Fruit fly (Drosophila melanogaster) whole organism, wandering third instar larva: ENCODE data around the gene CG15337.

ENCODE experiments used
- Abd-B ChIP-seq: fragments of >200 bp; optimal IDR thresholded peaks from 2 replicates; lab custom pipeline; 2017; ENCODE audit warnings: missing biosample characterization, missing genetic modification characterization
- CG9705 ChIP-seq: fragments of 200-800 bp; sonication (Bioruptor generic); optimal IDR thresholded peaks from 2 replicates; lab custom pipeline; 2018; ENCODE audit warnings: missing biosample characterization, mild to moderate bottlenecking, missing genetic modification characterization
- CrebA ChIP-seq: fragments of 200-800 bp; sonication (Bioruptor generic); optimal IDR thresholded peaks from 2 replicates; lab custom pipeline; 2016; ENCODE audit warnings: missing biosample characterization, mild to moderate bottlenecking, missing genetic modification characterization, borderline replicate concordance
- Dif ChIP-seq: fragments of 200-275, 200-300 bp; sonication (Bioruptor generic); optimal IDR thresholded peaks from 2 replicates; lab custom pipeline; 2018; ENCODE audit warnings: missing biosample characterization, missing genetic modification characterization; ENCODE audit not compliant: partially characterized antibody
- GATAd ChIP-seq: sonication (Bioruptor generic); optimal IDR thresholded peaks from 2 replicates; lab custom pipeline; 2016; ENCODE audit warnings: missing biosample characterization, missing genetic modification characterization
- HLH106 ChIP-seq: fragments of 200-800 bp; optimal IDR thresholded peaks from 3 replicates; lab custom pipeline; 2019; ENCODE audit warnings: missing biosample characterization, mild to moderate bottlenecking, missing genetic modification characterization, moderate library complexity
- Hnf4 ChIP-seq: fragments of 200-800 bp; sonication (Bioruptor generic); optimal IDR thresholded peaks from 2 replicates; lab custom pipeline; 2016; ENCODE audit warnings: missing biosample characterization, mild to moderate bottlenecking, missing genetic modification characterization
- Hr78 ChIP-seq: fragments of >200 bp; optimal IDR thresholded peaks from 2 replicates; lab custom pipeline; 2017; ENCODE audit warnings: missing biosample characterization, missing genetic modification characterization
- Hr83 ChIP-seq: fragments of 200-300 bp; sonication (Bioruptor generic); optimal IDR thresholded peaks from 2 replicates; lab custom pipeline; 2016; ENCODE audit warnings: missing biosample characterization, mild to moderate bottlenecking, missing genetic modification characterization, moderate library complexity; ENCODE audit not compliant: poor library complexity, severe bottlenecking
- Jra ChIP-seq: sonication (Bioruptor generic); optimal IDR thresholded peaks from 2 replicates; lab custom pipeline; 2016; ENCODE audit warnings: missing biosample characterization, missing genetic modification characterization
- N ChIP-seq: fragments of >200 bp; optimal IDR thresholded peaks from 2 replicates; lab custom pipeline; 2018; ENCODE audit warnings: missing biosample characterization, missing external identifiers, missing genetic modification characterization
- OdsH ChIP-seq: fragments of 200-800 bp; sonication (Bioruptor generic); optimal IDR thresholded peaks from 2 replicates; lab custom pipeline; 2016; ENCODE audit warnings: missing biosample characterization, mild to moderate bottlenecking, missing genetic modification characterization
- Rel ChIP-seq, 2 experiments: fragments of 200-800 bp; sonication (Bioruptor generic) in 1 of 2; optimal IDR thresholded peaks; 2 replicates in 1 of 2; 3 replicates in 1 of 2; lab custom pipeline; 2016 to 2019; ENCODE audit warnings: mild to moderate bottlenecking in 2 of 2, missing biosample characterization in 2 of 2, missing genetic modification characterization in 2 of 2, moderate library complexity in 1 of 2
- br ChIP-seq: fragments of 200-800 bp; sonication (Bioruptor generic); optimal IDR thresholded peaks from 2 replicates; lab custom pipeline; 2016; ENCODE audit warnings: missing biosample characterization, missing genetic modification characterization
- brk ChIP-seq: fragments of 200-800 bp; sonication (Bioruptor generic); optimal IDR thresholded peaks from 2 replicates; lab custom pipeline; 2016; ENCODE audit warnings: missing biosample characterization, mild to moderate bottlenecking, missing genetic modification characterization
- dl ChIP-seq, 2 experiments: fragments of 175-275, 200-275 bp in 1 of 2; fragments of 200-275 bp in 1 of 2; sonication (Bioruptor generic); optimal IDR thresholded peaks; lab custom pipeline; 2018; ENCODE audit warnings: mild to moderate bottlenecking in 2 of 2, missing biosample characterization in 2 of 2, missing genetic modification characterization in 2 of 2, moderate library complexity in 2 of 2; ENCODE audit not compliant: partially characterized antibody in 2 of 2, insufficient read depth in 1 of 2
- ey ChIP-seq: fragments of 200-800 bp; sonication (Bioruptor generic); optimal IDR thresholded peaks from 2 replicates; lab custom pipeline; 2016; ENCODE audit warnings: missing biosample characterization, missing genetic modification characterization
- foxo ChIP-seq, 2 experiments: fragments of 200-800 bp; sonication (Bioruptor generic); optimal IDR thresholded peaks; 2 replicates in 1 of 2; 3 replicates in 1 of 2; lab custom pipeline; 2016 to 2017; ENCODE audit warnings: missing biosample characterization in 2 of 2, missing genetic modification characterization in 2 of 2
- fru ChIP-seq: fragments of 200-800 bp; sonication (Bioruptor generic); optimal IDR thresholded peaks from 3 replicates; lab custom pipeline; 2016; ENCODE audit warnings: missing biosample characterization, mild to moderate bottlenecking, missing genetic modification characterization
- h ChIP-seq: fragments of 200-800 bp; sonication (Bioruptor generic); optimal IDR thresholded peaks from 3 replicates; lab custom pipeline; 2016; ENCODE audit warnings: missing biosample characterization, mild to moderate bottlenecking, missing genetic modification characterization
- jim ChIP-seq: fragments of 175-275, 200-325 bp; sonication (Bioruptor generic); optimal IDR thresholded peaks from 2 replicates; lab custom pipeline; 2016; ENCODE audit warnings: missing biosample characterization, mild to moderate bottlenecking, missing genetic modification characterization
- lola ChIP-seq: fragments of >200 bp; optimal IDR thresholded peaks from 2 replicates; lab custom pipeline; 2017; ENCODE audit warnings: missing biosample characterization, missing genetic modification characterization
- pan ChIP-seq: fragments of >200 bp; optimal IDR thresholded peaks from 2 replicates; lab custom pipeline; 2017
- psq ChIP-seq: fragments of 200-800 bp; sonication (Bioruptor generic); optimal IDR thresholded peaks from 3 replicates; lab custom pipeline; 2017; ENCODE audit warnings: missing biosample characterization, mild to moderate bottlenecking, missing genetic modification characterization, moderate library complexity
- rgr ChIP-seq: fragments of 200-800 bp; sonication (Bioruptor generic); optimal IDR thresholded peaks from 3 replicates; lab custom pipeline; 2016; ENCODE audit warnings: missing biosample characterization, mild to moderate bottlenecking, missing genetic modification characterization
- sage ChIP-seq: fragments of 200-800 bp; sonication (Bioruptor generic); optimal IDR thresholded peaks from 2 replicates; lab custom pipeline; 2016; ENCODE audit warnings: missing biosample characterization, mild to moderate bottlenecking, missing genetic modification characterization
- sv ChIP-seq: fragments of 200-800 bp; sonication (Bioruptor generic); optimal IDR thresholded peaks from 3 replicates; lab custom pipeline; 2016; ENCODE audit warnings: missing biosample characterization, missing genetic modification characterization
- tai ChIP-seq: sonication (Bioruptor generic); optimal IDR thresholded peaks from 2 replicates; lab custom pipeline; 2016; ENCODE audit warnings: missing biosample characterization, missing genetic modification characterization
- usp ChIP-seq: fragments of >200 bp; optimal IDR thresholded peaks from 2 replicates; lab custom pipeline; 2017; ENCODE audit warnings: missing biosample characterization, missing genetic modification characterization

The CG15337 gene

DNA sequence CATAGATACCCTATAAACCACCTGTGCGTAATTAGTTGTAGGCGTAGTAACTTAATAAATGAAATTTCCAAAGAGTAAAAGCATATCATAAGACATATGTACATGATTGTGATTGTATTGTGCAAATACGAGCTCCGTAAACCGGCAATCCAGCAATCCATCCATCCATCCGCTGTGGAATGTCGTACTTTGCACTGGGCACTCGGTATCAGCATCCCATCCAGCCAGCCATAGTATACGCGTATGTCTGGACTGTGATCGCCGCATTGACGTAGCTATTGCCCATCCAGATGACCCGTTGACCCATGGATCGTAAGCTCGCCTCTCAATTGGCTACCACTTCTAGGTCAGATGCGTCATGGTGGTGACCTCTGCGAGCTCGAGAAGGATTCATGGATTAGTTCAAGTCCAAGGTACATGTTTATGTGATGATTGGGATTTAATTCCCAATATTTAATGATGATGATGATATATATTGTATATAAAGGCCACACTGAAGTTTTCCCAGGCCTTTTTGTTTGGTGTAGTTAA lies 847 bp upstream of the CG15337 start:
- TF ChIP-seq ey (GFP tag; lab: Kevin White, UChicago), result no peak
- no peak for TF ChIP-seq usp (GFP tag; lab: Kevin White, UChicago)
- no peak for TF ChIP-seq pan (lab: Kevin White, UChicago)

DNA sequence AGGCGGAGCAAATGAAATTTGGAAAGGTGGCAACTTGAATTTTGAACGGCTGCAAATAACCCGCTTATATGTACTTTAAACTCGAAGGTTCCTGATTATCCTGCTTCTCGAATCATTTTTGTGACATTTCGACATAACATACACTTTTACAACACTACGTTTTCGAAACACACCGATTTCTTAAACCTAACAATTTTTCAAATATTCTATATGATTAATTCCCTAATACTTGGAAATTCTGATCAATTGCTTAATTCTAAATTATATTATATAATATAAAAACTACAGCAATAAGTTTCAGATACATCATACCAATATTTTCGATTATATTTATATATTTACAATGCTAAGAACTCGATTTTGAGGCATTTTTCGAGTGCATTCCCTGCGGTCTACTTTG lies 2.8 kb downstream of the CG15337 start, which contains the start of gene CG10761:
CG10761 (minus strand) TSS at position 101 of the 400 bp plus-strand sequence.
- TF ChIP-seq h (no peak), Jra (GFP tag; lab: Kevin White, UChicago) (no peak), Hr83 (GFP tag; lab: Kevin White, UChicago) (no peak), foxo (GFP tag; optimal IDR thresholded peaks at IDR 0.05; lab: Kevin White, UChicago) (no peak)

DNA sequence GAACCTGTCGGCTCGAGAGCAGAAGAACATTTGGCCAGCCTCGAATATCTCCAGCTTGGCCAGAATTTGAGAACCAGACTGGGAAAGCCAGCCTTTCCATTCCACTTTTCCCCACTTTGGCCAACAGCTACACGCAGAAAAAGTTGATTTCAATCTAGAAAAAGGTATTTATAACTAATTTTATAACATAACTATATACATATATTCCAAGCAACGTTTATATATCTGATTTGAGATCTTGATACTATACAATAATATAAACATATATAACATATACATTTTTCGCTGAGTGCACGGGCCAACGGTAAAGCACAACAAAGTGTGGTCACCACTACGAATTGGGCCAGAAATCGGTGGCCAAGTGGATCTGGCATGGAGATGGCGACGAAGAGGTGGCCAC lies 3.6 kb downstream of the CG15337 start:
- no peak for TF ChIP-seq Abd-B (GFP tag; lab: Kevin White, UChicago)
- TF ChIP-seq sage (GFP tag; lab: Kevin White, UChicago), result no peak

- TF ChIP-seq br (GFP tag; lab: Kevin White, UChicago) (no peak), pan (lab: Kevin White, UChicago) (no peak), psq (GFP tag; lab: Kevin White, UChicago) (no peak), Hr78 (GFP tag; lab: Kevin White, UChicago) (no peak), brk (GFP tag; lab: Kevin White, UChicago) (no peak), jim (GFP tag; lab: Kevin White, UChicago) (no peak)
Observed at dm6 chrX:8165608-8166007, 5.8 kb downstream of the CG15337 start, which contains the start of gene Or7a. TSS of gene Or7a (minus strand) at chrX:8165708.

- TF ChIP-seq Hnf4 (GFP tag; lab: Kevin White, UChicago), result no peak
- TF ChIP-seq fru (GFP tag; lab: Kevin White, UChicago), result no peak
- TF ChIP-seq Dif (GFP tag; lab: Kevin White, UChicago), result no peak
- no peak for TF ChIP-seq ey (GFP tag; lab: Kevin White, UChicago)
- TF ChIP-seq OdsH, result no peak
- TF ChIP-seq sv (GFP tag; lab: Kevin White, UChicago), result no peak
- no peak for TF ChIP-seq tai (GFP tag; lab: Kevin White, UChicago)
- no peak for TF ChIP-seq dl (GFP tag; optimal IDR thresholded peaks at IDR 0.05; lab: Kevin White, UChicago; ENCODE audit: insufficient read depth in 1 of 2, partially characterized antibody in 2 of 2)
- no peak for TF ChIP-seq Hr83 (GFP tag; lab: Kevin White, UChicago)
- no peak for TF ChIP-seq Rel (GFP tag; optimal IDR thresholded peaks at IDR 0.05; lab: Kevin White, UChicago)
- TF ChIP-seq Rel (tag; optimal IDR thresholded peaks at IDR 0.05; lab: Kevin White, UChicago), result no peak
- no peak for TF ChIP-seq jim (GFP tag; lab: Kevin White, UChicago)
- TF ChIP-seq HLH106, result no peak
- TF ChIP-seq psq (GFP tag; lab: Kevin White, UChicago), result no peak
- TF ChIP-seq CG9705 (GFP tag; lab: Kevin White, UChicago), result no peak
- TF ChIP-seq sage (GFP tag; lab: Kevin White, UChicago), result no peak
- no peak for TF ChIP-seq GATAd (GFP tag; lab: Kevin White, UChicago)
- no peak for TF ChIP-seq h
Observed at dm6 chrX:8170166-8170565, 10.3 kb downstream of the CG15337 start, which contains the start of gene CG2278. TSS of gene CG2278 (minus strand) at chrX:8170266.

- no peak for TF ChIP-seq ey (GFP tag; lab: Kevin White, UChicago)
- TF ChIP-seq psq (GFP tag; lab: Kevin White, UChicago), result peak; percentile 75
- TF ChIP-seq, all 38 proteins: peak for 1
Observed at dm6 chrX:8176291-8177029, 16.6 kb downstream of the CG15337 start.

dm6 chrX:8177030-8177349 lies 17.1 kb downstream of the CG15337 start, which contains the start of gene slpr:
TSS of gene slpr (minus strand) at chrX:8177185.
- TF ChIP-seq HLH106, result no peak
- TF ChIP-seq tai (GFP tag; lab: Kevin White, UChicago), result no peak
- TF ChIP-seq OdsH, result no peak
- no peak for TF ChIP-seq sv (GFP tag; lab: Kevin White, UChicago)
- TF ChIP-seq usp (GFP tag; lab: Kevin White, UChicago), result no peak
- no peak for TF ChIP-seq foxo (GFP tag; optimal IDR thresholded peaks at IDR 0.05; lab: Kevin White, UChicago)
- no peak for TF ChIP-seq Hr78 (GFP tag; lab: Kevin White, UChicago)
- TF ChIP-seq CrebA (GFP tag; lab: Kevin White, UChicago), result no peak
- TF ChIP-seq jim (GFP tag; lab: Kevin White, UChicago), result no peak
- no peak for TF ChIP-seq CG9705 (GFP tag; lab: Kevin White, UChicago)
- no peak for TF ChIP-seq sage (GFP tag; lab: Kevin White, UChicago)
- no peak for TF ChIP-seq N (GFP tag; lab: Kevin White, UChicago)
- no peak for TF ChIP-seq lola (GFP tag; lab: Kevin White, UChicago)
- no peak for TF ChIP-seq brk (GFP tag; lab: Kevin White, UChicago)
- no peak for TF ChIP-seq h
- TF ChIP-seq rgr (GFP tag; lab: Kevin White, UChicago), result no peak
- no peak for TF ChIP-seq Abd-B (GFP tag; lab: Kevin White, UChicago)
